Worm (Caenorhabditis elegans) whole organism, late embryonic: Measurements from ENCODE around the gene grl-4.

Source experiments
- ama-1 ChIP-seq: fragments of 150-350 bp; optimal IDR thresholded peaks from 2 replicates; lab custom pipeline; 2014
- ceh-14 ChIP-seq: sonication (generic microtip); optimal IDR thresholded peaks from 2 replicates; lab custom pipeline; 2016; ENCODE audit warnings: missing genotype, missing genetic modification characterization, missing compliant biosample characterization
- ceh-19 ChIP-seq: fragments of 200-800 bp; sonication (Bioruptor generic); optimal IDR thresholded peaks from 2 replicates; lab custom pipeline; 2018; ENCODE audit warnings: mild to moderate bottlenecking, missing genetic modification characterization, missing compliant biosample characterization
- elt-2 ChIP-seq: sonication (generic microtip); optimal IDR thresholded peaks from 2 replicates; lab custom pipeline; 2016; ENCODE audit warnings: missing genetic modification reagents, missing genetic modification characterization, missing compliant biosample characterization
- nfya-1 ChIP-seq: sonication (generic microtip); optimal IDR thresholded peaks from 2 replicates; lab custom pipeline; 2017; ENCODE audit warnings: missing genetic modification characterization, mild to moderate bottlenecking, missing compliant biosample characterization, antibody characterized with exemption, moderate library complexity
- unc-86 ChIP-seq: sonication (generic microtip); optimal IDR thresholded peaks from 2 replicates; lab custom pipeline; 2016; ENCODE audit warnings: missing genetic modification characterization, missing compliant biosample characterization

- no peak for TF ChIP-seq ama-1
- no peak for TF ChIP-seq unc-86 (tag; lab: Kevin White, UChicago)
- no peak for TF ChIP-seq ceh-14
- TF ChIP-seq nfya-1 (tag; lab: Kevin White, UChicago) = no peak
- TF ChIP-seq elt-2 (tag; lab: Kevin White, UChicago) = no peak
- TF ChIP-seq ceh-19 = no peak
These were observed 6.1 kb upstream of the grl-4 start, which contains the start of gene F42C5.9 for ce11 chrIV:7316613-7317153.
